Worm (Caenorhabditis elegans) whole organism, L1 larva: Measurements from ENCODE around the gene C37H5.5.

Experiments
- C04F5.9 ChIP-seq: sonication (generic microtip); optimal IDR thresholded peaks from 2 replicates; lab custom pipeline; 2016; ENCODE audit warnings: missing genetic modification characterization, missing compliant biosample characterization
- aly-2 ChIP-seq: fragments of 150-350 bp; optimal IDR thresholded peaks from 2 replicates; lab custom pipeline; 2014; ENCODE audit warnings: missing biosample characterization, missing genetic modification characterization
- blmp-1 ChIP-seq: fragments of 150-350 bp; optimal IDR thresholded peaks from 2 replicates; lab custom pipeline; 2014; ENCODE audit warnings: missing biosample characterization, missing genetic modification characterization
- ceh-8 ChIP-seq: fragments of 200-800 bp; sonication (Bioruptor generic); optimal IDR thresholded peaks from 2 replicates; lab custom pipeline; 2018; ENCODE audit warnings: mild to moderate bottlenecking, missing genetic modification characterization, moderate library complexity, missing compliant biosample characterization
- ceh-82 ChIP-seq, 3 experiments: fragments of 150-350 bp in 1 of 3; sonication (generic microtip) in 2 of 3; optimal IDR thresholded peaks; 2 replicates each; lab custom pipeline; 2014 to 2017; ENCODE audit warnings: missing biosample characterization in 3 of 3, missing genetic modification characterization in 3 of 3
- ces-1 ChIP-seq: fragments of 150-350 bp; optimal IDR thresholded peaks from 2 replicates; lab custom pipeline; 2014; ENCODE audit warnings: missing biosample characterization, missing genetic modification reagents, missing genetic modification characterization
- dsc-1 ChIP-seq: sonication (generic microtip); optimal IDR thresholded peaks from 2 replicates; lab custom pipeline; 2016; ENCODE audit warnings: mild to moderate bottlenecking, missing genetic modification characterization, missing compliant biosample characterization
- efl-1 ChIP-seq, 4 experiments: fragments of 150-350 bp; optimal IDR thresholded peaks in 3 of 4; peaks in 1 of 4; 1 replicate in 1 of 4; 2 replicates in 3 of 4; lab custom pipeline; 2014; ENCODE audit warnings: missing biosample characterization in 2 of 4, missing genetic modification characterization in 2 of 4, missing genetic modification reagents in 2 of 4
- efl-3 ChIP-seq: fragments of 200-800 bp; sonication (Bioruptor generic); optimal IDR thresholded peaks from 2 replicates; lab custom pipeline; 2018; ENCODE audit warnings: mild to moderate bottlenecking, missing genetic modification characterization, missing compliant biosample characterization
- egl-13 ChIP-seq: sonication (generic microtip); optimal IDR thresholded peaks from 2 replicates; lab custom pipeline; 2016; ENCODE audit warnings: missing genotype, missing genetic modification reagents, missing genetic modification characterization, missing compliant biosample characterization
- elt-2 ChIP-seq: sonication (generic microtip); optimal IDR thresholded peaks from 2 replicates; lab custom pipeline; 2016; ENCODE audit warnings: missing genetic modification characterization, mild to moderate bottlenecking, inconsistent platforms, missing compliant biosample characterization, missing genetic modification reagents
- elt-3 ChIP-seq, 6 experiments: fragments of 150-350 bp in 1 of 6; sonication (generic microtip); optimal IDR thresholded peaks; 2 replicates each; lab custom pipeline; 2017 to 2018; ENCODE audit warnings: missing biosample characterization in 6 of 6, missing genetic modification characterization in 6 of 6, inconsistent platforms in 1 of 6
- ets-5 ChIP-seq: fragments of 200-800 bp; sonication (Bioruptor generic); IDR thresholded peaks from 2 replicates; pipeline ENCODE4 v1.3.6; 2022; ENCODE audit warnings: missing genetic modification characterization, missing compliant biosample characterization
- fkh-8 ChIP-seq: sonication (generic microtip); optimal IDR thresholded peaks from 2 replicates; lab custom pipeline; 2016; ENCODE audit warnings: mild to moderate bottlenecking, missing genetic modification characterization, missing compliant biosample characterization
- hlh-17 ChIP-seq: fragments of 200-800 bp; sonication (Bioruptor generic); optimal IDR thresholded peaks from 2 replicates; lab custom pipeline; 2018; ENCODE audit warnings: missing genetic modification characterization, mild to moderate bottlenecking, missing compliant biosample characterization, moderate library complexity, borderline replicate concordance
- irx-1 ChIP-seq: sonication (generic microtip); optimal IDR thresholded peaks from 2 replicates; lab custom pipeline; 2016; ENCODE audit warnings: missing genetic modification characterization, missing compliant biosample characterization
- lin-14 ChIP-seq: fragments of 200-800 bp; sonication (Bioruptor generic); optimal IDR thresholded peaks from 2 replicates; lab custom pipeline; 2018; ENCODE audit warnings: mild to moderate bottlenecking, missing genetic modification characterization, moderate library complexity, missing compliant biosample characterization
- lin-35 ChIP-seq, 2 experiments: fragments of 150-350 bp; optimal IDR thresholded peaks; 2 replicates each; lab custom pipeline; 2014; ENCODE audit warnings: missing biosample characterization in 2 of 2, missing genetic modification characterization in 2 of 2, missing genetic modification reagents in 2 of 2
- lin-39 ChIP-seq: fragments of 150-350 bp; optimal IDR thresholded peaks from 2 replicates; lab custom pipeline; 2014; ENCODE audit warnings: missing biosample characterization, missing genetic modification reagents, missing genetic modification characterization
- mab-9 ChIP-seq: fragments of 200-800 bp; sonication (Bioruptor generic); IDR thresholded peaks from 2 replicates; pipeline ENCODE4 v1.3.6; 2022; ENCODE audit warnings: missing genetic modification reagents, missing genetic modification characterization, missing compliant biosample characterization
- mdl-1 ChIP-seq, 2 experiments: fragments of 150-350 bp; optimal IDR thresholded peaks; 2 replicates each; lab custom pipeline; 2014 to 2017; ENCODE audit warnings: missing biosample characterization in 2 of 2, missing genetic modification characterization in 2 of 2, inconsistent platforms in 1 of 2
- mep-1 ChIP-seq: fragments of 150-350 bp; optimal IDR thresholded peaks from 2 replicates; lab custom pipeline; 2014; ENCODE audit warnings: missing biosample characterization, missing genetic modification characterization
- nhr-20 ChIP-seq: sonication (generic microtip); optimal IDR thresholded peaks from 2 replicates; lab custom pipeline; 2016; ENCODE audit warnings: mild to moderate bottlenecking, missing genetic modification characterization, missing compliant biosample characterization
- nhr-237 ChIP-seq: fragments of 150-350 bp; optimal IDR thresholded peaks from 2 replicates; lab custom pipeline; 2014; ENCODE audit warnings: missing biosample characterization, missing genetic modification characterization
- nhr-47 ChIP-seq: sonication (generic microtip); optimal IDR thresholded peaks from 2 replicates; lab custom pipeline; 2016; ENCODE audit warnings: mild to moderate bottlenecking, missing genetic modification characterization, moderate library complexity, missing compliant biosample characterization
- nhr-71 ChIP-seq: sonication (generic microtip); optimal IDR thresholded peaks from 2 replicates; lab custom pipeline; 2016; ENCODE audit warnings: mild to moderate bottlenecking, missing genetic modification characterization, moderate library complexity, missing compliant biosample characterization
- nhr-76 ChIP-seq: sonication (generic microtip); optimal IDR thresholded peaks from 2 replicates; lab custom pipeline; 2017; ENCODE audit warnings: missing biosample characterization, missing genetic modification characterization
- nhr-77 ChIP-seq: fragments of 150-350 bp; optimal IDR thresholded peaks from 2 replicates; lab custom pipeline; 2014; ENCODE audit warnings: missing biosample characterization, missing genetic modification characterization
- nhr-84 ChIP-seq: sonication (generic microtip); optimal IDR thresholded peaks from 2 replicates; lab custom pipeline; 2017; ENCODE audit warnings: missing biosample characterization, missing genetic modification characterization
- nhr-85 ChIP-seq: sonication (generic microtip); peaks from one replicate; lab custom pipeline; 2016; ENCODE audit warnings: missing genetic modification characterization, inconsistent platforms, missing compliant biosample characterization
- nhr-90 ChIP-seq: sonication (generic microtip); optimal IDR thresholded peaks from 2 replicates; lab custom pipeline; 2016; ENCODE audit warnings: mild to moderate bottlenecking, missing genetic modification characterization, missing compliant biosample characterization; ENCODE audit not compliant: poor library complexity
- skn-1 ChIP-seq: fragments of 150-350 bp; optimal IDR thresholded peaks from 2 replicates; lab custom pipeline; 2014; ENCODE audit warnings: missing biosample characterization, missing genetic modification characterization
- snu-23 ChIP-seq: sonication (generic microtip); optimal IDR thresholded peaks from 2 replicates; lab custom pipeline; 2016; ENCODE audit warnings: missing genetic modification characterization, missing compliant biosample characterization
- sup-37 ChIP-seq: fragments of 200-800 bp; sonication (Bioruptor generic); optimal IDR thresholded peaks from 2 replicates; lab custom pipeline; 2018; ENCODE audit warnings: mild to moderate bottlenecking, missing genetic modification characterization, missing compliant biosample characterization
- tbx-2 ChIP-seq: sonication (generic microtip); optimal IDR thresholded peaks from 2 replicates; lab custom pipeline; 2016; ENCODE audit warnings: missing genetic modification characterization, missing compliant biosample characterization
- unc-30 ChIP-seq: sonication (generic microtip); optimal IDR thresholded peaks from 2 replicates; lab custom pipeline; 2017; ENCODE audit warnings: missing biosample characterization, missing genetic modification characterization
- unc-62 ChIP-seq: fragments of 150-350 bp; optimal IDR thresholded peaks from 2 replicates; lab custom pipeline; 2014; ENCODE audit warnings: missing biosample characterization, missing genetic modification reagents, missing genetic modification characterization
- unc-86 ChIP-seq: sonication (generic microtip); optimal IDR thresholded peaks from 2 replicates; lab custom pipeline; 2016; ENCODE audit warnings: missing genetic modification characterization, missing compliant biosample characterization
- unc-98 ChIP-seq: fragments of 200-800 bp; sonication (Bioruptor generic); IDR thresholded peaks from 2 replicates; pipeline ENCODE4 v1.3.6; 2022; ENCODE audit warnings: missing genetic modification characterization, missing compliant biosample characterization
- vab-15 ChIP-seq: sonication (generic microtip); optimal IDR thresholded peaks from 2 replicates; lab custom pipeline; 2017; ENCODE audit warnings: missing genotype, mild to moderate bottlenecking, missing genetic modification characterization, missing compliant biosample characterization
- xbp-1 ChIP-seq: sonication (generic microtip); optimal IDR thresholded peaks from 2 replicates; lab custom pipeline; 2016; ENCODE audit warnings: missing genetic modification characterization, missing compliant biosample characterization
- ztf-4 ChIP-seq: fragments of 150-350 bp; optimal IDR thresholded peaks from 2 replicates; lab custom pipeline; 2014; ENCODE audit warnings: missing biosample characterization, missing genetic modification characterization

The C37H5.5 gene

DNA sequence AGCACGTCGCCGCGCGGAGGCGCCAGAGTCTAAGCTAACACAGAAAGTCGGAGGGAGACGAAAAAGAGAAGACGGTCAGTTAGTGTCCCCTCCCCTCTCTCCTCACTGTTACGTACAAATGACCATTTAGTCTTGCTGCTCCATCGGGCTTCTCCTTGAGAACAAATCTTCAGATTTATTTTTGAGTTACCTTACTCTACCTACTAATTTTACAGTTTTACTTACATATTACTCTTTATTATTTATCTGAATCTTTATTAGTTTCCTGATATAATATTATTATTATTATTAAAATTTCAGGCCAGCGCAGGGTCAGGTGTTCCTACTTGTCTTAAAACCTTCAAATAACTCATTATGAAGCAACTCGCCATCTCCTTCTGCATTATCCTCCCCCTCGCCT lies 26.4 kb upstream of the C37H5.5 start, which contains the start of gene R02F11.1:
Gene R02F11.1, plus strand, starts transcription at position 301 of the 400 bp plus-strand sequence.
- TF ChIP-seq lin-39 (tag; lab: Kevin White, UChicago): no peak
- no peak for TF ChIP-seq ceh-8 (GFP tag; lab: Kevin White, UChicago)

DNA sequence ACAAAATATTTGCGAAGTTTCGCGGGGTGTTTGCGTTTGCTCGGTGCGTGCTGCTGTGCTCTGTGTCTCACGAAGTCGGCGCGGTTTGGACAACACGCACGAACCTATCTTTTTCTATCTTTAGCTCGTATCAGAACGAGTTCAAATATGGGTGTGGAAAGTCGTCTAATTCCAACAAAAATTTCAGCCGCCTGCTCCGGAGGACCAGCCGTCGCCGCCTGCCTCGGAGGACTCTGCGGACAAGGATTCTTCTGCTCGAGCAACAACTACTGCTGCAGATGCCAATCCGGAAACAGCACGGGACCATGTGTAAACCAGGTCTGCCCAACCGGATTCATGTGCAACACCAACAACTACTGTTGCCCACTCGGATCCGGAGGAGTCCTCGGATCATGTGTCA lies 25.2 kb upstream of the C37H5.5 start:
- TF ChIP-seq nhr-76 (tag; lab: Kevin White, UChicago) (no peak), ceh-82 (tag; optimal IDR thresholded peaks at IDR 0.05; lab: Kevin White, UChicago) (no peak), tbx-2 (no peak), efl-1 (optimal IDR thresholded peaks at IDR 0.05; lab: Kevin White, UChicago) (no peak), efl-1 (GFP tag; optimal IDR thresholded peaks at IDR 0.05 in 1 of 2; lab: Kevin White, UChicago) (peak in 1 of 2 experiments; percentile 87), ztf-4 (tag; lab: Kevin White, UChicago) (no peak)

- TF ChIP-seq lin-14 (GFP tag; lab: Kevin White, UChicago) (no peak), efl-1 (optimal IDR thresholded peaks at IDR 0.05; lab: Kevin White, UChicago) (no peak), efl-1 (GFP tag; optimal IDR thresholded peaks at IDR 0.05 in 1 of 2; lab: Kevin White, UChicago) (peak in 1 of 2 experiments; percentile 23)
These were observed 21.3 kb upstream of the C37H5.5 start, which contains the start of gene R02F11.3 for ce11 chrV:4805847-4806246. Gene R02F11.3 (minus strand): TSS chrV:4805947.

ce11 chrV:4806859-4807258 lies 20.3 kb upstream of the C37H5.5 start:
- TF ChIP-seq nhr-77 (tag; lab: Kevin White, UChicago) (no peak), irx-1 (tag; lab: Kevin White, UChicago) (no peak), C04F5.9 (tag; lab: Kevin White, UChicago) (no peak), lin-35 (GFP tag; optimal IDR thresholded peaks at IDR 0.05; lab: Kevin White, UChicago) (peak in 1 of 2 experiments; percentile 6), snu-23 (GFP tag; lab: Kevin White, UChicago) (peak; percentile 42), nhr-84 (tag; lab: Kevin White, UChicago) (no peak), nhr-71 (tag; lab: Kevin White, UChicago) (peak; percentile 41), ceh-82 (tag; optimal IDR thresholded peaks at IDR 0.05; lab: Kevin White, UChicago) (no peak), sup-37 (GFP tag; lab: Kevin White, UChicago) (no peak), unc-98 (GFP tag; lab: Robert Waterston, UW) (no peak), aly-2 (tag; lab: Kevin White, UChicago) (no peak), nhr-47 (tag; lab: Kevin White, UChicago) (no peak), nhr-85 (tag; lab: Kevin White, UChicago) (peak; percentile 77), fkh-8 (tag; lab: Kevin White, UChicago) (peak; percentile 29), lin-14 (GFP tag; lab: Kevin White, UChicago) (peak; percentile 46), ces-1 (GFP tag; lab: Kevin White, UChicago) (no peak), egl-13 (no peak), elt-3 (tag; optimal IDR thresholded peaks at IDR 0.05; lab: Kevin White, UChicago) (peak in 1 of 6 experiments; percentile 30), efl-1 (optimal IDR thresholded peaks at IDR 0.05; lab: Kevin White, UChicago) (no peak), efl-1 (GFP tag; optimal IDR thresholded peaks at IDR 0.05 in 1 of 2; lab: Kevin White, UChicago) (peak in 1 of 2 experiments; percentile 73), vab-15 (tag; lab: Kevin White, UChicago) (no peak), blmp-1 (peak; percentile 71), nhr-20 (peak; percentile 23)

DNA sequence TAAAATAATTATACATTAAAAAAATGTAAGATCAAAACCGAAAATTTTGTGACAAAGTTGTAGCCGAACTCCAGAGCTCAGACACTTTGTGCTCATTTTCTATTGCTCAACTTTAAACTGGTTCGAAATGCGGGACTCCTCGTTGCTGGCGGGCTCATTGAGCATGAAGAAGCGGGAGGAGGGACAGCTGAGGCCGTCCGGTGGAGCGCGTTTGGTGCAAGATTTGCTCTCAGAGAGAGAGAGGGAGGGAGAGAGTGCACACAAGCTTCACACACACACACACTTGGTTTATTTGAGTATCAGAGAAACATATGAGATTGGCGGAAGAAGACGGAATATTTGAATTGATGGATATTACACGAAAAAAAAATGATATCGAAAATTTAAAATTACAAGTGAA lies 16.5 kb upstream of the C37H5.5 start:
- no peak for TF ChIP-seq nhr-76 (tag; lab: Kevin White, UChicago)
- TF ChIP-seq vab-15 (tag; lab: Kevin White, UChicago): no peak
- no peak for TF ChIP-seq hlh-17
- TF ChIP-seq skn-1: peak; percentile 27
- TF ChIP-seq efl-3: no peak
- no peak for TF ChIP-seq unc-30 (tag; lab: Kevin White, UChicago)
- TF ChIP-seq mab-9 (GFP tag; lab: Robert Waterston, UW): no peak
- TF ChIP-seq mep-1: peak; percentile 14
- TF ChIP-seq lin-35 (GFP tag; optimal IDR thresholded peaks at IDR 0.05; lab: Kevin White, UChicago): peak in 1 of 2 experiments; percentile 62
- no peak for TF ChIP-seq mdl-1 (tag; optimal IDR thresholded peaks at IDR 0.05; lab: Kevin White, UChicago)
- peak; percentile 14 for TF ChIP-seq aly-2 (tag; lab: Kevin White, UChicago)
- no peak for TF ChIP-seq ets-5
- TF ChIP-seq elt-2 (tag; lab: Kevin White, UChicago): no peak
- peak; percentile 19 for TF ChIP-seq unc-86 (tag; lab: Kevin White, UChicago)
- no peak for TF ChIP-seq nhr-90 (tag; lab: Kevin White, UChicago)
- TF ChIP-seq lin-14 (GFP tag; lab: Kevin White, UChicago): peak; percentile 85
- TF ChIP-seq nhr-85 (tag; lab: Kevin White, UChicago): no peak
- no peak for TF ChIP-seq nhr-237 (tag; lab: Kevin White, UChicago)
- TF ChIP-seq unc-62 (GFP tag; lab: Kevin White, UChicago): no peak
- no peak for TF ChIP-seq irx-1 (tag; lab: Kevin White, UChicago)
- TF ChIP-seq dsc-1 (tag; lab: Kevin White, UChicago): peak; percentile 44
- TF ChIP-seq nhr-77 (tag; lab: Kevin White, UChicago): no peak
- TF ChIP-seq ces-1 (GFP tag; lab: Kevin White, UChicago): no peak
- TF ChIP-seq nhr-71 (tag; lab: Kevin White, UChicago): peak; percentile 58
- peak; percentile 1 for TF ChIP-seq xbp-1 (tag; lab: Kevin White, UChicago)
